Fruit fly (Drosophila melanogaster) whole organism, embryonic: ENCODE results near the gene CG13081.

Experiments used
- Ada2b ChIP-seq: fragments of 200-800 bp; sonication (Bioruptor generic); IDR thresholded peaks from 2 replicates; pipeline ENCODE4 v1.3.6; 2022; ENCODE audit warnings: missing biosample characterization, missing genetic modification characterization
- Asciz ChIP-seq: fragments of 200-800 bp; sonication (Bioruptor generic); optimal IDR thresholded peaks from 2 replicates; lab custom pipeline; 2017; ENCODE audit warnings: missing biosample characterization, mild to moderate bottlenecking, missing genetic modification characterization, missing genetic modification reagents
- Atf-2 ChIP-seq: fragments of 200-800 bp; sonication (Bioruptor generic); optimal IDR thresholded peaks from 2 replicates; lab custom pipeline; 2016; ENCODE audit warnings: missing biosample characterization, missing genetic modification characterization
- Atf6 ChIP-seq: fragments of 200-800 bp; sonication (Bioruptor generic); IDR thresholded peaks from 2 replicates; pipeline ENCODE4 v1.3.6; 2022; ENCODE audit warnings: missing biosample characterization, missing genetic modification characterization
- BEAF-32 ChIP-seq: fragments of 200-800 bp; sonication (Bioruptor generic); optimal IDR thresholded peaks from 3 replicates; lab custom pipeline; 2017; ENCODE audit warnings: missing biosample characterization, missing genetic modification characterization, mild to moderate bottlenecking, moderate library complexity, missing genetic modification reagents
- BtbVII ChIP-seq: fragments of 200-800 bp; sonication (Bioruptor generic); optimal IDR thresholded peaks from 3 replicates; lab custom pipeline; 2017; ENCODE audit warnings: missing biosample characterization, mild to moderate bottlenecking, missing genetic modification characterization
- Bteb2 ChIP-seq: fragments of 200-800 bp; sonication (Bioruptor generic); optimal IDR thresholded peaks from 2 replicates; lab custom pipeline; 2016; ENCODE audit warnings: missing biosample characterization, missing genetic modification characterization
- CG11247 ChIP-seq: fragments of 200-800 bp; sonication (Bioruptor generic); IDR thresholded peaks from 2 replicates; pipeline ENCODE4 v1.3.6; 2022; ENCODE audit warnings: missing biosample characterization, missing genetic modification characterization
- CG12744 ChIP-seq: fragments of 200-800 bp; sonication (Bioruptor generic); optimal IDR thresholded peaks from 2 replicates; lab custom pipeline; 2016; ENCODE audit warnings: missing biosample characterization, missing genetic modification characterization
- CG14050 ChIP-seq: fragments of 200-800 bp; sonication (Bioruptor generic); IDR thresholded peaks from 3 replicates; pipeline ENCODE4 v1.3.6; 2022; ENCODE audit warnings: missing biosample characterization, missing genetic modification characterization
- CG15514 ChIP-seq: fragments of 200-800 bp; sonication (Bioruptor generic); optimal IDR thresholded peaks from 3 replicates; lab custom pipeline; 2017; ENCODE audit warnings: missing biosample characterization, missing genetic modification characterization, mild to moderate bottlenecking, moderate library complexity, missing genetic modification reagents
- CG1647 ChIP-seq: fragments of 200-800 bp; sonication (Bioruptor generic); optimal IDR thresholded peaks from 3 replicates; lab custom pipeline; 2016; ENCODE audit warnings: missing biosample characterization, missing genetic modification characterization
- CG17359 ChIP-seq: fragments of 200-800 bp; sonication (Bioruptor generic); optimal IDR thresholded peaks from 3 replicates; lab custom pipeline; 2018; ENCODE audit warnings: missing biosample characterization, mild to moderate bottlenecking, missing genetic modification characterization, moderate library complexity
- CG17361 ChIP-seq: fragments of 200-800 bp; sonication (Bioruptor generic); IDR thresholded peaks from 3 replicates; pipeline ENCODE4 v1.3.6; 2022; ENCODE audit warnings: missing biosample characterization, missing genetic modification characterization
- CG18599 ChIP-seq: fragments of 200-800 bp; sonication (Bioruptor generic); optimal IDR thresholded peaks from 3 replicates; lab custom pipeline; 2017; ENCODE audit warnings: missing biosample characterization, missing genetic modification characterization, mild to moderate bottlenecking, moderate library complexity, missing genetic modification reagents
- CG31365 ChIP-seq: fragments of 200-800 bp; sonication (Bioruptor generic); optimal IDR thresholded peaks from 2 replicates; lab custom pipeline; 2018; ENCODE audit warnings: missing biosample characterization, mild to moderate bottlenecking, missing genetic modification characterization
- CG3726 ChIP-seq: fragments of 200-800 bp; sonication (Bioruptor generic); IDR thresholded peaks from 3 replicates; pipeline ENCODE4, ENCODE4 v1.3.6; 2022; ENCODE audit warnings: missing biosample characterization, missing genetic modification characterization
- CG3847 ChIP-seq: fragments of 200-800 bp; sonication (Bioruptor generic); IDR thresholded peaks from 2 replicates; pipeline ENCODE4 v1.3.6; 2022; ENCODE audit warnings: missing biosample characterization, missing genetic modification characterization
- CG4282 ChIP-seq: fragments of 200-800 bp; sonication (Bioruptor generic); optimal IDR thresholded peaks from 2 replicates; lab custom pipeline; 2016; ENCODE audit warnings: missing biosample characterization, missing genetic modification characterization
- CG5180 ChIP-seq: fragments of 200-800 bp; sonication (Bioruptor generic); optimal IDR thresholded peaks from 3 replicates; lab custom pipeline; 2017; ENCODE audit warnings: missing biosample characterization, missing genetic modification characterization, mild to moderate bottlenecking, moderate library complexity, missing genetic modification reagents
- CG7357 ChIP-seq: fragments of 200-800 bp; sonication (Bioruptor generic); IDR thresholded peaks from 3 replicates; pipeline ENCODE4 v1.3.6; 2022; ENCODE audit warnings: missing biosample characterization, missing genetic modification characterization
- CG7372 ChIP-seq: fragments of 200-800 bp; sonication (Bioruptor generic); IDR thresholded peaks from 2 replicates; pipeline ENCODE4 v1.3.6; 2022; ENCODE audit warnings: missing biosample characterization, missing genetic modification characterization
- CG9609 ChIP-seq: fragments of 200-800 bp; sonication (Bioruptor generic); optimal IDR thresholded peaks from 3 replicates; lab custom pipeline; 2016; ENCODE audit warnings: missing biosample characterization, missing genetic modification characterization
- CG9876 ChIP-seq: fragments of 200-800 bp; sonication (Bioruptor generic); optimal IDR thresholded peaks from 2 replicates; lab custom pipeline; 2016; ENCODE audit warnings: missing biosample characterization, missing genetic modification characterization
- Camta ChIP-seq: fragments of 200-800 bp; sonication (Bioruptor generic); optimal IDR thresholded peaks from 2 replicates; lab custom pipeline; 2016; ENCODE audit warnings: missing biosample characterization, missing genetic modification characterization
- D19B ChIP-seq: fragments of 200-800 bp; sonication (Bioruptor generic); optimal IDR thresholded peaks from 2 replicates; lab custom pipeline; 2017; ENCODE audit warnings: missing biosample characterization, mild to moderate bottlenecking, missing genetic modification characterization
- Hand ChIP-seq: fragments of 200-800 bp; sonication (Bioruptor generic); optimal IDR thresholded peaks from 2 replicates; lab custom pipeline; 2017; ENCODE audit warnings: mild to moderate bottlenecking, missing biosample characterization, missing genetic modification reagents, missing genetic modification characterization
- Hr3 ChIP-seq: fragments of 200-800 bp; sonication (Bioruptor generic); optimal IDR thresholded peaks from 3 replicates; lab custom pipeline; 2016; ENCODE audit warnings: missing biosample characterization, missing genetic modification characterization
- Hr39 ChIP-seq: fragments of >200 bp; optimal IDR thresholded peaks from 2 replicates; lab custom pipeline; 2017
- Med ChIP-seq: fragments of 200-800 bp; sonication (Bioruptor generic); peaks from one replicate; lab custom pipeline; 2016; ENCODE audit warnings: missing biosample characterization, missing genetic modification characterization, mild to moderate bottlenecking, inconsistent platforms, moderate library complexity
- Optix ChIP-seq: fragments of 200-800 bp; sonication (Bioruptor generic); IDR thresholded peaks from 3 replicates; pipeline ENCODE4 v1.3.6; 2022; ENCODE audit warnings: missing biosample characterization, missing genetic modification characterization
- Rx ChIP-seq: fragments of 200-800 bp; sonication (Bioruptor generic); IDR thresholded peaks from 2 replicates; pipeline ENCODE4 v1.3.6; 2022; ENCODE audit warnings: missing biosample characterization, missing genetic modification characterization
- Side ChIP-seq: fragments of 200-800 bp; sonication (Bioruptor generic); optimal IDR thresholded peaks from 2 replicates; lab custom pipeline; 2016; ENCODE audit warnings: missing biosample characterization, missing genetic modification characterization
- Sin3A ChIP-seq: fragments of >200 bp; optimal IDR thresholded peaks from 2 replicates; lab custom pipeline; 2018
- Sox100B ChIP-seq: fragments of 200-800 bp; sonication (Bioruptor generic); optimal IDR thresholded peaks from 3 replicates; lab custom pipeline; 2018; ENCODE audit warnings: missing biosample characterization, mild to moderate bottlenecking, missing genetic modification characterization
- Taf1 ChIP-seq: fragments of 200-800 bp; sonication (Bioruptor generic); IDR thresholded peaks from 2 replicates; pipeline ENCODE4 v1.3.6; 2022; ENCODE audit warnings: missing biosample characterization, missing genetic modification characterization
- ac ChIP-seq: fragments of 200-800 bp; sonication (Bioruptor generic); optimal IDR thresholded peaks from 3 replicates; lab custom pipeline; 2017; ENCODE audit warnings: missing biosample characterization, mild to moderate bottlenecking, missing genetic modification characterization
- bsh ChIP-seq, 2 experiments: fragments of 200-800 bp; sonication (Bioruptor generic); optimal IDR thresholded peaks; 2 replicates each; lab custom pipeline; 2017 to 2018; ENCODE audit warnings: mild to moderate bottlenecking in 2 of 2, missing biosample characterization in 2 of 2, missing genetic modification characterization in 2 of 2, moderate library complexity in 1 of 2
- crol ChIP-seq: fragments of 200-800 bp; sonication (Bioruptor generic); IDR thresholded peaks from 2 replicates; pipeline ENCODE4 v1.3.6; 2022; ENCODE audit warnings: missing biosample characterization, missing genetic modification characterization
- cwo ChIP-seq: fragments of 200-800 bp; sonication (Bioruptor generic); optimal IDR thresholded peaks from 3 replicates; lab custom pipeline; 2017; ENCODE audit warnings: missing biosample characterization, missing genetic modification characterization, mild to moderate bottlenecking, moderate library complexity, missing genetic modification reagents
- exex ChIP-seq: fragments of 200-800 bp; sonication (Bioruptor generic); optimal IDR thresholded peaks from 4 replicates; lab custom pipeline; 2018; ENCODE audit warnings: missing biosample characterization, mild to moderate bottlenecking, missing genetic modification characterization, moderate library complexity
- fd102C ChIP-seq: fragments of 200-800 bp; sonication (Bioruptor generic); optimal IDR thresholded peaks from 2 replicates; lab custom pipeline; 2018; ENCODE audit warnings: missing biosample characterization, mild to moderate bottlenecking, missing genetic modification characterization, moderate library complexity
- hbn ChIP-seq: fragments of 200-800 bp; sonication (Bioruptor generic); IDR thresholded peaks from 2 replicates; pipeline ENCODE4 v1.3.6; 2022; ENCODE audit warnings: missing biosample characterization, missing genetic modification characterization; ENCODE audit not compliant: partially characterized antibody
- inv ChIP-seq: fragments of 200-800 bp; sonication (Bioruptor generic); IDR thresholded peaks from 2 replicates; pipeline ENCODE4 v1.3.6; 2022; ENCODE audit warnings: missing biosample characterization, missing genetic modification characterization; ENCODE audit not compliant: partially characterized antibody
- maf-S ChIP-seq: fragments of 200-800 bp; sonication (Bioruptor generic); optimal IDR thresholded peaks from 2 replicates; lab custom pipeline; 2016; ENCODE audit warnings: missing biosample characterization, missing genetic modification characterization
- mam ChIP-seq: fragments of 200-800 bp; sonication (Bioruptor generic); optimal IDR thresholded peaks from 3 replicates; lab custom pipeline; 2016; ENCODE audit warnings: missing biosample characterization, missing genetic modification characterization
- mirr ChIP-seq: fragments of 200-800 bp; sonication (Bioruptor generic); optimal IDR thresholded peaks from 3 replicates; lab custom pipeline; 2018; ENCODE audit warnings: missing biosample characterization, mild to moderate bottlenecking, missing genetic modification characterization
- ssp ChIP-seq: fragments of 200-800 bp; sonication (Bioruptor generic); IDR thresholded peaks from 2 replicates; pipeline ENCODE4 v1.3.6; 2022; ENCODE audit warnings: missing biosample characterization, missing genetic modification characterization
- tgo ChIP-seq: fragments of 200-800 bp; sonication (Bioruptor generic); IDR thresholded peaks from 3 replicates; pipeline ENCODE4 v1.3.6; 2022; ENCODE audit warnings: missing biosample characterization, missing genetic modification characterization
- wek ChIP-seq: fragments of 200-800 bp; sonication (Bioruptor generic); optimal IDR thresholded peaks from 3 replicates; lab custom pipeline; 2018; ENCODE audit warnings: missing biosample characterization, mild to moderate bottlenecking, missing genetic modification characterization, moderate library complexity

The CG13081 gene

DNA sequence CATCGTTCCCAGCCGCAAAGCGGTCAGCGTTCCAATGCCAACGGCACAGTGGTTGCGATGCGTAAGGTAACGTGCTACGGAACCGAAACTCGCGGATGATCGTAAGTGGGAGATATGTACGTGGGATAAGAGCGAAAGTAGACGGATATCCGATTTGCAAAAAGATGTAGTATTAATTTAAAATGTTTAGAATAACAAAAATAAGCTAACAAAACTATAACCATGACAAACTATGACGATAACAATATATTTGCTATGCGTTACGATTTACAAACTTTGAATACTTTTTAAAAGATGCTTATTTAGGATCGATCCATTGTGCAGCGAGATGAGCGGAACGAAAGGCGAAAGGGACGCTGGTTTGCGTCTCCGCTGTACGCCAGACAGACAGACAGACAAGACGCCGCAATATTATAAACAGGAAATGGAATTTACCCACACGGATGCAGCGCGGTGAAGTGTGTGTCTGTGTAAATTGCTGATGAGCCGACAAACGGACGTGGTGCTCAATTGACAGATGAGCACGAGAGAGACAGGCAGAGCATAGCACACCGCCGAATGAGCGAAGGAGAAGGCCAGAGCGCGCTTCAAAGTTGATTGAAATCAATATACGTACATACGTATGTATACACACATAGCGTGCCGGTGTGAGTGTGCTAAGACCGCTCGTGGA lies 35.4 kb downstream of the CG13081 start (continued):
- TF ChIP-seq Side (GFP tag; lab: Kevin White, UChicago) (peak; percentile 95), BtbVII (GFP tag; lab: Kevin White, UChicago) (peak; percentile 94), Med (GFP tag; lab: Kevin White, UChicago) (peak; percentile 99), D19B (GFP tag; lab: Kevin White, UChicago) (peak; percentile 92), CG7357 (peak; percentile 93), Ada2b (GFP tag; lab: Robert Waterston, UW) (peak; percentile 92), CG18599 (peak; percentile 97), Hr39 (no peak), hbn (no peak), ac (GFP tag; lab: Kevin White, UChicago) (no peak), fd102C (GFP tag; lab: Kevin White, UChicago) (peak; percentile 59), BEAF-32 (peak; percentile 26), crol (GFP tag; lab: Robert Waterston, UW) (peak; percentile 67), Rx (peak; percentile 92), CG12744 (GFP tag; lab: Kevin White, UChicago) (peak; percentile 96), CG17359 (tag; lab: Kevin White, UChicago) (peak; percentile 93), inv (GFP tag; lab: Robert Waterston, UW) (no peak), Asciz (GFP tag; lab: Kevin White, UChicago) (peak; percentile 92), CG4282 (GFP tag; lab: Kevin White, UChicago) (peak; percentile 93), CG17361 (GFP tag; lab: Robert Waterston, UW) (peak; percentile 99), Sin3A (no peak), Camta (GFP tag; lab: Kevin White, UChicago) (peak; percentile 98), ssp (GFP tag; lab: Robert Waterston, UW) (peak; percentile 85), mirr (GFP tag; lab: Kevin White, UChicago) (peak; percentile 78), Hr3 (GFP tag; lab: Kevin White, UChicago) (peak; percentile 97), CG9609 (GFP tag; lab: Kevin White, UChicago) (peak; percentile 97), cwo (GFP tag; lab: Kevin White, UChicago) (peak; percentile 93), CG7372 (GFP tag; lab: Robert Waterston, UW) (peak; percentile 94), Taf1 (peak; percentile 87), tgo (GFP tag; lab: Robert Waterston, UW) (peak; percentile 92), Optix (peak; percentile 94), mam (GFP tag; lab: Kevin White, UChicago) (peak; percentile 98), Atf-2 (GFP tag; lab: Kevin White, UChicago) (peak; percentile 97), CG11247 (peak; percentile 84), Bteb2 (GFP tag; lab: Kevin White, UChicago) (peak; percentile 97), Hand (GFP tag; lab: Kevin White, UChicago) (peak; percentile 85), CG1647 (GFP tag; lab: Kevin White, UChicago) (peak; percentile 95), CG5180 (peak; percentile 84), CG14050 (peak; percentile 90), exex (peak; percentile 67), Atf6 (GFP tag; lab: Robert Waterston, UW) (peak; percentile 95), wek (GFP tag; lab: Kevin White, UChicago) (peak; percentile 64), Sox100B (GFP tag; lab: Kevin White, UChicago) (peak; percentile 97), maf-S (GFP tag; lab: Kevin White, UChicago) (peak; percentile 97), CG3726 (peak; percentile 93; the same call in 2 of the 3 replicates), CG9876 (peak; percentile 95), CG15514 (GFP tag; lab: Kevin White, UChicago) (peak; percentile 90), CG31365 (tag; lab: Kevin White, UChicago) (peak; percentile 75), bsh (GFP tag; optimal IDR thresholded peaks at IDR 0.05; lab: Kevin White, UChicago) (peak; percentile 92 to 94), CG3847 (GFP tag; lab: Robert Waterston, UW) (peak; percentile 95)
